Fruit fly (Drosophila melanogaster): ENCODE data around the gene CG10555.

CG10555 gene

dm6 chrX:8419534-8419933 is 20.8 kb downstream of the CG10555 start (continued):
- no peak for TF ChIP-seq Antp (GFP tag; optimal IDR thresholded peaks at IDR 0.05)
- no peak for TF ChIP-seq h (optimal IDR thresholded peaks at IDR 0.05)
- TF ChIP-seq dm (GFP tag; optimal IDR thresholded peaks at IDR 0.05): no peak
- TF ChIP-seq Bdp1 (GFP tag; optimal IDR thresholded peaks at IDR 0.05): no peak
- no peak for TF ChIP-seq Side (GFP tag; optimal IDR thresholded peaks at IDR 0.05)
- TF ChIP-seq cato (GFP tag; optimal IDR thresholded peaks at IDR 0.05; ENCODE audit: borderline replicate concordance): no peak
- TF ChIP-seq CG11696 (GFP tag; IDR thresholded peaks at IDR 0.05): no peak
- TF ChIP-seq CG7271 (tag; optimal IDR thresholded peaks at IDR 0.05): no peak
- TF ChIP-seq en (GFP tag; optimal IDR thresholded peaks at IDR 0.05): no peak

DNA sequence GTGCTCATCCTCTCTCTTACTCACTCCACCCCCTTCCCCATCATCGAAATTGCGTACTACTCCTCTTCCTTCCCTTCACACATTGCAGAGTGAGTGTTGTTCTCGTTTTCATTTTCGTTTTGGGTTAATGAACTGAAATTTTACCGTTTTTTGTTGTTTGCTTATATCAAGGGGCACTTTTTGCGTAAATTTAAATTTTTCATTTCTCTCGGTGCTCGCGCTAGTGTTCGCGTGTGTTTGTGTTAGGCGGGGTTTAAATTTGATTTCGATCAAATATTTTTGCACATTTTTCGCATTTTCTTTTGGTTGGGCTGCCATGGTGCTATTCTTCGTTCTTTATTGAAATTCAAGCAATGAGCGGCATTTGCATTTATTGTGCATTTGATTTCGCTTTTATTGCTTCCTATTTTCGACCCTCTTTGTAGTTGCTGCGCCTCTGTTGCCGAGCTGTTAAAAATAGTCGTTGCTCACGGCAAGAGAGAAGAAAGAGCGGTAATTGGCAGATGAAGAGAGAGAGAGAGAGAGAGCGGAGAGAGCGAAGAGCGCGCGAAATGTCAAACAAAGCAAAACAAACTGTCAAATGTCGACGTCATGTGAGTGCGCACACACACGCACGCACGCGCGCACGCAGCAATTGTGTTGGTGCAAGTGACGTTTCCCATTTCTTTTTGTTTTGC is 22.2 kb downstream of the CG10555 start:
- TF ChIP-seq Neu2 (GFP tag; optimal IDR thresholded peaks at IDR 0.05; ENCODE audit: borderline replicate concordance): no peak
- TF ChIP-seq CG18011 (GFP tag; optimal IDR thresholded peaks at IDR 0.05): peak; percentile 54
- 0 out of 2 replicates have a peak, but pooled peaks have one; percentile 22 for TF ChIP-seq MBD-R2 (GFP tag; IDR thresholded peaks at IDR 0.05)
- TF ChIP-seq CG8089 (GFP tag; optimal IDR thresholded peaks at IDR 0.05): no peak
- peak; percentile 41; the same call in 1 of the 3 replicates for TF ChIP-seq ci (GFP tag; IDR thresholded peaks at IDR 0.05)
- TF ChIP-seq sqz (GFP tag; optimal IDR thresholded peaks at IDR 0.05): peak; percentile 60
- 0 out of 3 replicates have a peak, but pooled peaks have one; percentile 52 for TF ChIP-seq so (GFP tag; IDR thresholded peaks at IDR 0.05)
- TF ChIP-seq Fer1 (GFP tag; optimal IDR thresholded peaks at IDR 0.05): peak; percentile 25
- TF ChIP-seq CG12659 (GFP tag; optimal IDR thresholded peaks at IDR 0.05): no peak
- 0 out of 2 replicates have a peak, but pooled peaks have one; percentile 39 for TF ChIP-seq sim (GFP tag; IDR thresholded peaks at IDR 0.05)
- peak; percentile 2 for TF ChIP-seq nerfin-1 (tag; optimal IDR thresholded peaks at IDR 0.05)
- TF ChIP-seq stc (GFP tag; IDR thresholded peaks at IDR 0.05): peak; percentile 21; the same call in 1 of the 2 replicates
- peak; percentile 58; the same call in 1 of the 4 replicates for TF ChIP-seq Dll (GFP tag; IDR thresholded peaks at IDR 0.05; ENCODE audit: partially characterized antibody)
- TF ChIP-seq CG5180 (GFP tag; optimal IDR thresholded peaks at IDR 0.05): peak; percentile 19
- TF ChIP-seq mam (GFP tag; optimal IDR thresholded peaks at IDR 0.05): no peak
- TF ChIP-seq CG14014 (GFP tag; IDR thresholded peaks at IDR 0.05): peak; percentile 10; the same call in 1 of the 2 replicates
- TF ChIP-seq Stat92E (GFP tag; optimal IDR thresholded peaks at IDR 0.05): peak in 1 of 3 experiments; percentile 84
- TF ChIP-seq hbn (GFP tag; IDR thresholded peaks at IDR 0.05; ENCODE audit: partially characterized antibody): peak; percentile 21; the same call in 1 of the 2 replicates
- TF ChIP-seq CG10431 (GFP tag; optimal IDR thresholded peaks at IDR 0.05): no peak
- peak; percentile 60; the same call in 1 of the 2 replicates for TF ChIP-seq vvl (GFP tag; IDR thresholded peaks at IDR 0.05)
- TF ChIP-seq Trl (optimal IDR thresholded peaks at IDR 0.05): peak; percentile 99 to 100
- TF ChIP-seq Trl (GFP tag; optimal IDR thresholded peaks at IDR 0.05): no peak
- peak; percentile 52 to 90 for TF ChIP-seq Dfd (GFP tag; optimal IDR thresholded peaks at IDR 0.05)
- peak; percentile 1 for TF ChIP-seq pfk (GFP tag; optimal IDR thresholded peaks at IDR 0.05)
- peak; percentile 29 for TF ChIP-seq CG13296 (GFP tag; optimal IDR thresholded peaks at IDR 0.05)
- no peak; the same call in 2 of the 3 replicates for TF ChIP-seq CG34422 (GFP tag; IDR thresholded peaks at IDR 0.05)
- peak; percentile 99 for TF ChIP-seq yki (optimal IDR thresholded peaks at IDR 0.05)
- no peak for TF ChIP-seq gcm2 (GFP tag; optimal IDR thresholded peaks at IDR 0.05)
- peak; percentile 49 for TF ChIP-seq BtbVII (GFP tag; optimal IDR thresholded peaks at IDR 0.05)
- no peak for TF ChIP-seq Chrac-16 (GFP tag; optimal IDR thresholded peaks at IDR 0.05)
- TF ChIP-seq CG17361 (GFP tag; IDR thresholded peaks at IDR 0.05): peak; percentile 30; the same call in 1 of the 3 replicates
- peak; percentile 40 for TF ChIP-seq corto (GFP tag; optimal IDR thresholded peaks at IDR 0.05)
- TF ChIP-seq gcm (GFP tag; optimal IDR thresholded peaks at IDR 0.05): peak; percentile 14
- no peak for TF ChIP-seq pan (optimal IDR thresholded peaks at IDR 0.05)
- TF ChIP-seq pan (GFP tag; optimal IDR thresholded peaks at IDR 0.05 in 1 of 2, IDR thresholded peaks at IDR 0.05 in 1 of 2): peak in 1 of 2 experiments; percentile 9
- peak; percentile 39 for TF ChIP-seq sens (GFP tag)
- TF ChIP-seq CkIIα-i1 (GFP tag; IDR thresholded peaks at IDR 0.05): no peak
- peak; percentile 29; the same call in 1 of the 3 replicates for TF ChIP-seq CG16813 (GFP tag; IDR thresholded peaks at IDR 0.05; ENCODE audit: partially characterized antibody)
- no peak for TF ChIP-seq hb (GFP tag; IDR thresholded peaks at IDR 0.05; ENCODE audit: partially characterized antibody)
- peak; percentile 57 for TF ChIP-seq CG3163 (GFP tag; optimal IDR thresholded peaks at IDR 0.05)
